Worm (Caenorhabditis elegans): ENCODE data around the gene C01G5.3.

C01G5.3 gene

DNA sequence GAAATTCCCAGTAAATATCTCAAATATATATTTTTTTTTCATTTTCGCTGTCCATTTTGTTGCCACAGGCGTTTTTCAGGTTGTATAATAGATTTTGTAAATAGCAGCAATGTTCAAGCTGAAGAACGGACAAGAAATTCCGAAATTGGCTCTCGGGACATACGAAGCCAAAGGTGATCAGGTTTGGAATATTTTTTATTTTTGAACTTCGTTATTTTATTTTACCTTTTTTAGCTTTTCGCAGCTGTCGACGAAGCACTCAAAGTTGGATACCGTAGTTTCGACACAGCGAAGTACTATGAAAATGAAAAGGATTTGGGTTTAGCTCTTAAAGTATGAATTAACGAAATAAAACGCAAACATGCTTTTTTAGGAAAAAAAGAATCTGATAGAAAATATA is 11.5 kb upstream of the C01G5.3 start, which contains the start of gene C01G5.5:
Gene C01G5.5 (plus strand): TSS at position 80 of the 400 bp plus-strand sequence.
- no peak for TF ChIP-seq dao-5 (tag; optimal IDR thresholded peaks at IDR 0.05)
- TF ChIP-seq W03F9.2 (tag; optimal IDR thresholded peaks at IDR 0.05), result no peak
- no peak for TF ChIP-seq him-1 (tag; optimal IDR thresholded peaks at IDR 0.05)

- no peak for TF ChIP-seq him-1 (tag; optimal IDR thresholded peaks at IDR 0.05)
- TF ChIP-seq dao-5 (tag; optimal IDR thresholded peaks at IDR 0.05), result no peak
These were observed 9.5 kb upstream of the C01G5.3 start for ce11 chrIV:6526522-6526921.

DNA sequence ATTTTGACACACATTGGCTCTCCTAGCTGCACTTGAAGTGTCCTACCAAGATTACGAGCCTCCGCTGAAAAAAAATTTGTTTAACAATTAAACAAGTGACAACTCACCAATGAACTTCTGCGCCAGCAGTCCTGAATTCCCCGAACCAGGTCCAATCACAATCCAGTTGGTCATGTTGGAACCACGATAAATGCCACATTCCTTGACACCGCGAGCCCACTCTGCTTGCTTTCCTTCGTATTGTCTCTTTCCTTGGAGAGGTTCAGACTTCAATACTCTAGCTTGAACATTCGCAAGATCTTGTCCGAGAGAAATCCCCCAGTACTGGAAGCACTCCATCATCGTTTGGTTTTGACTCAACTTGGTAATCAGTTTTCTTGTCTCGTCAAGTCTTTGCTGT is 7.8 kb upstream of the C01G5.3 start:
- TF ChIP-seq dao-5 (tag; optimal IDR thresholded peaks at IDR 0.05) (no peak), W03F9.2 (tag; optimal IDR thresholded peaks at IDR 0.05) (no peak), him-1 (tag; optimal IDR thresholded peaks at IDR 0.05) (no peak)

DNA sequence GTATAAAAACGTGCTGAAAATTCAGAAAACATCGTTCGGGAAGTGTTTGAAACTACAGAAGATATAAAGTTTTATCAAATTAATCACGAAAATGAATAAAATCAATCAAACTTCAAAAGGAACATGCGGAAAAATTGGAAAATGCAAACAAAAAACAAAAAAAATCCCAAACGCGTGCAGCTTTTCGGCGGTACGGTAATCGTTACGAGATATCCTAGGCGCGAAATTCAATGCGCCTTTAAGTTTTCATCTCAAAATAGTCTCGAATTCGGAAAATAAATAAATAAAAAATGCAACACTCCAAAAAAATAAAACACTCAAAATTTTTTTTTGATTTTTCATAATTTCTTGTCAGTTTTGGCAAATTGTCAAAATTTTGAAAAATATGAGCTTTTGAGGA is 6.2 kb upstream of the C01G5.3 start:
- TF ChIP-seq him-1 (tag; optimal IDR thresholded peaks at IDR 0.05) (no peak), W03F9.2 (tag; optimal IDR thresholded peaks at IDR 0.05) (no peak), dao-5 (tag; optimal IDR thresholded peaks at IDR 0.05) (no peak)

- TF ChIP-seq dao-5 (tag; optimal IDR thresholded peaks at IDR 0.05) (no peak), him-1 (tag; optimal IDR thresholded peaks at IDR 0.05) (no peak), W03F9.2 (tag; optimal IDR thresholded peaks at IDR 0.05) (no peak)
These were observed 4.6 kb upstream of the C01G5.3 start, which contains the start of gene C01G5.4 for ce11 chrIV:6531450-6531849. TSS of gene C01G5.4 (plus strand) at chrIV:6531750.

ce11 chrIV:6541435-6541834 is 5.4 kb downstream of the C01G5.3 start, which contains the start of gene C01G5.25:
TSS of gene C01G5.25 (plus strand) at chrIV:6541684.
- no peak for TF ChIP-seq W03F9.2 (tag; optimal IDR thresholded peaks at IDR 0.05)
- TF ChIP-seq him-1 (tag; optimal IDR thresholded peaks at IDR 0.05), result no peak
- TF ChIP-seq dao-5 (tag; optimal IDR thresholded peaks at IDR 0.05), result no peak

DNA sequence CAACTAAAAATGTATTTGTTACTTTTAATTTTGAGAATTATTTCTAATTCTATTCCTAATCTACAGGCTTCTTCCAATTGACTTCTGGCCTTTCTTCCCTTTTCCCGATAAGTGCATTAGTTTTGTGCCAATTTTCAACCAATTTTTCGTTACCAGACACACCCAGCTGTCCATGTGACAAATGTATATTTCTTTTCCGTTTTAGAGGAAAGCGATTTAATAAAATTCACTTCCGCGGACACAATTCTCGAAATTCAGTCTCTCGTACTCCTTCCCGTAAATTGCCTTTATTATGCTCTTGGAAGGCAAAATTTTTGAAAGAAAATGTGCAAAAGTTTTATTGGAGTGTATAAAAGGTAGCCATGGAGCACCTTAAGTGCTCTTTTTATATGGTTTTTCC is 7.0 kb downstream of the C01G5.3 start:
- no peak for TF ChIP-seq him-1 (tag; optimal IDR thresholded peaks at IDR 0.05)
- TF ChIP-seq W03F9.2 (tag; optimal IDR thresholded peaks at IDR 0.05), result no peak
- TF ChIP-seq dao-5 (tag; optimal IDR thresholded peaks at IDR 0.05), result no peak

DNA sequence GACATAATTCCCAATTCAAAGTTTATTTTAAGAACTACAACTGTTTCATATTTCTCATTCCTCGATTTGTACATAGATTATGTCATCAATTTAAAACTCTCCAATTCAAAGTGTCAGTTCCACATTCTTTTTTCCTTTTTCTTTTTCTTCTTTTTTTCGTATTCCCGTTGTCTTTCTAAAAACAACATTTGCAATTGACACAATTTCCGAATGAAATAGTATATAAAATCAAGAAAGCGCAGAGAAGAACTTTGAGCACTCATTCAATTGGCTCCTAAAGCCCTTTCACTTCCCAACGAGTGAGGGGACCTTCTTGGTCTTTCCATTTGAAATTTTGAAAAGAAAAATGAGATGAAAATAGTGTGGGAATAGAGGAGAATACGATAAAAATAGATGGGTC is 11.4 kb downstream of the C01G5.3 start:
- TF ChIP-seq dao-5 (tag; optimal IDR thresholded peaks at IDR 0.05) (no peak), W03F9.2 (tag; optimal IDR thresholded peaks at IDR 0.05) (no peak), him-1 (tag; optimal IDR thresholded peaks at IDR 0.05) (no peak)

- TF ChIP-seq him-1 (tag; optimal IDR thresholded peaks at IDR 0.05), result peak; percentile 61
- TF ChIP-seq W03F9.2 (tag; optimal IDR thresholded peaks at IDR 0.05), result peak; percentile 30
- TF ChIP-seq dao-5 (tag; optimal IDR thresholded peaks at IDR 0.05), result no peak
These were observed 12.6 kb downstream of the C01G5.3 start, which contains the start of gene fan-1 for ce11 chrIV:6548609-6549008. TSS of gene fan-1 (plus strand) at chrIV:6548686.

DNA sequence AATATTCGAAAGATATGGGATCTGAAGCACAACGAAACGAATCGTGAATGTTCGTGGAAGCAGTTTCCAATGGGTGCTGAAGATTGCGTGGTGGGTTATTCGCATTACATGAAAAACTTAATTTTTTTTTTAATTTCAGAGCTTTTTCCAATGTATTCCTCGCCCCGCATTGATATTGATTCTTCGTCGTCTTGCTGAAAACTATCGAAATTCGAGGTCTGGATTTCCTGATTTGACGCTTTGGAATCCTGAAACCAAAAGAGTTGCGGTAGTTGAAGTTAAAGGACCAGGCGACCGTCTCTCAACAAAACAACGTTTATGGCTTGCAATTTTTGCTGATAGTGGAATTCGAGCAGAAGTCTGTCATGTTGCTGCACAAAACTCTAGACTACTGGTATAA is 16.0 kb downstream of the C01G5.3 start:
- TF ChIP-seq dao-5 (tag; optimal IDR thresholded peaks at IDR 0.05) (no peak), him-1 (tag; optimal IDR thresholded peaks at IDR 0.05) (no peak), W03F9.2 (tag; optimal IDR thresholded peaks at IDR 0.05) (no peak)

ce11 chrIV:6554865-6555264 is 18.9 kb downstream of the C01G5.3 start:
- TF ChIP-seq him-1 (tag; optimal IDR thresholded peaks at IDR 0.05), result no peak
- no peak for TF ChIP-seq W03F9.2 (tag; optimal IDR thresholded peaks at IDR 0.05)
- TF ChIP-seq dao-5 (tag; optimal IDR thresholded peaks at IDR 0.05), result no peak

DNA sequence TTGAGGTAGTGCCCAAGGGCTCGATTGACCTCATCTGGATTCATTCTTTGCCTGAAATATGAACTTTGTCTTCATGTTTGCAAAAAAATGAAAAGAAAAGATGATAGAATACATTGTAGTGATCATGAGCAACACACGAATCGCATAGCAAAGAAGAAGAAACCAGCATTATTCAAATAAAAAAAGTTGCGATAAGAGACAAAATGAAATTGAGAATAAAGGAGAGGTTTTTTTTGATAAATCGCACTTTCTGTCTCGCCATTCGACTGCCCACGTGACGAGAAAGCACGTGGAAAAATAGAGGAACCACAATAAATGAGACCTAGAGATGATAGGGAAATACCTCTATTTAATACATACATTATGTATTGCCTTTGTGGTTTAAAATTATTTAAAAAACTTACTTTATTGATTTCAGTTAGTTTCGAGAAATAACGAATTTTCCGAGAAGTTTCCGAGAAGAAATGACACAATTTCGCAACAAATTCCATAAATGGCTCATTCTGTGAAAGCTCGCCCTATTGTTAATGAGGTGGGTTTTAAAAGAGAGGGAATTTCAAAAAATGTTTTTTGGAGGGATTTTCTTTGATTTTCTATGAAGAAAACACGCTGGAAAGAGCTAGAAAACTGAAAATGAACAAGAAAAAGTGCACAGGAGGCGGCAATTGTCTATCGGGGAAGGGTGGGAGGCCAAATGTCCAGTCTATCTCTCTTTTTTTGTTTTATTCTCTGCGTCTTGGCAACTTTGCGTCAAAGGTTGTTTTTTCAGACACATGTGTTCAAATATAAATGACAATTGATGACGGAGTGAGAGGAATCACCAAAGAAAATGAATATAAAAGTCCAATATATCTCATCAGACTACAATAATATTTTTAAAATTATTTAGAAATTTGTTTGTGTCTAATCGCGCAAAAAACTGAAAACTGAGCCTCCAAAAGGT is 19.7 kb downstream of the C01G5.3 start, which contains the start of gene paqr-1:
Gene paqr-1 (minus strand): TSS at position 51 of the 943 bp plus-strand sequence.
- TF ChIP-seq dao-5 (tag; optimal IDR thresholded peaks at IDR 0.05) (no peak), W03F9.2 (tag; optimal IDR thresholded peaks at IDR 0.05) (no peak), him-1 (tag; optimal IDR thresholded peaks at IDR 0.05) (no peak)

DNA sequence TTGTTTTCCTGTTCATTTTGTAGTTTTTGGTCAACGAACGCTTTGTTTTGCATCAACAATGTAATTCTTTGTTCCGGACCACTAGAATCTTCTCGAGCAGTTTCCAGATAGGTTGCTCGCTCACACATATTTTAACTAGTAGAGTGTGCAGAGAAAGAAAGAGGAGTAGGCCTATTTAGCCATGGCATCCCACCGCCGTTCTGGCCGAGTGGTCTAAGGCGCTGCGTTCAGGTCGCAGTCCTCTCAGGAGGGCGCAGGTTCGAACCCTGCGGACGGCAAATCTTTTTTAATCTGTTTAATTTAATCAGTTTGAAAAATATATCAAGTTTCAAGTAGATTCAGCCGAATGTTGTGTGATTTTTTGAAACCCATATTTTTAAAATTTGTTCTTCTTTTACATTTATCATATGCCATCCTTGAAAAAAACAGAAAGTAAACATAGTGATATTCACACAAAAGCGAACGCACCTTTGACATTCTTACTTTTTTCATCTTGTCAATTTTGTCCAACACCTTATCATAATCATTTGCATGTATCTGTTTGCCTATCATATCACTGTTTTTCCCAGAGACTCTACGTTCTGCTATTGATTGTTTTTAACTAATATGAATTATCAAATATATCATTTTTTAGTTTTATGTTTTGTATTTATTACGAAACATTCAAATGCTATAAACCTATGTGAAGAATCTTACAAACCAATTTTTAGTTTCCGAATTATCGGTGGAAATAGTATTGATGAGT is 20.8 kb downstream of the C01G5.3 start, which contains the start of gene try-3:
Gene try-3 (plus strand): TSS at position 532 of the 745 bp plus-strand sequence.
- TF ChIP-seq him-1 (tag; optimal IDR thresholded peaks at IDR 0.05) (peak; percentile 45), dao-5 (tag; optimal IDR thresholded peaks at IDR 0.05) (peak; percentile 9), W03F9.2 (tag; optimal IDR thresholded peaks at IDR 0.05) (peak; percentile 19)

ce11 chrIV:6560434-6560833 is 24.4 kb downstream of the C01G5.3 start, which contains the start of gene best-9:
TSS of gene best-9 (plus strand) at chrIV:6560734.
- TF ChIP-seq W03F9.2 (tag; optimal IDR thresholded peaks at IDR 0.05) (no peak), dao-5 (tag; optimal IDR thresholded peaks at IDR 0.05) (no peak), him-1 (tag; optimal IDR thresholded peaks at IDR 0.05) (no peak)

All from whole organism, L4/young adult.